Fruit fly (Drosophila melanogaster) whole organism, wandering third instar larva: ENCODE data around the gene MRG15.

Source experiments
- h ChIP-seq: fragments of 200-800 bp; sonication (Bioruptor generic); optimal IDR thresholded peaks from 3 replicates; lab custom pipeline; 2016; ENCODE audit warnings: missing biosample characterization, mild to moderate bottlenecking, missing genetic modification characterization
- lola ChIP-seq: fragments of >200 bp; optimal IDR thresholded peaks from 2 replicates; lab custom pipeline; 2017; ENCODE audit warnings: missing biosample characterization, missing genetic modification characterization
- pan ChIP-seq: fragments of >200 bp; optimal IDR thresholded peaks from 2 replicates; lab custom pipeline; 2017
- psq ChIP-seq: fragments of 200-800 bp; sonication (Bioruptor generic); optimal IDR thresholded peaks from 3 replicates; lab custom pipeline; 2017; ENCODE audit warnings: missing biosample characterization, mild to moderate bottlenecking, missing genetic modification characterization, moderate library complexity
- usp ChIP-seq: fragments of >200 bp; optimal IDR thresholded peaks from 2 replicates; lab custom pipeline; 2017; ENCODE audit warnings: missing biosample characterization, missing genetic modification characterization

DNA sequence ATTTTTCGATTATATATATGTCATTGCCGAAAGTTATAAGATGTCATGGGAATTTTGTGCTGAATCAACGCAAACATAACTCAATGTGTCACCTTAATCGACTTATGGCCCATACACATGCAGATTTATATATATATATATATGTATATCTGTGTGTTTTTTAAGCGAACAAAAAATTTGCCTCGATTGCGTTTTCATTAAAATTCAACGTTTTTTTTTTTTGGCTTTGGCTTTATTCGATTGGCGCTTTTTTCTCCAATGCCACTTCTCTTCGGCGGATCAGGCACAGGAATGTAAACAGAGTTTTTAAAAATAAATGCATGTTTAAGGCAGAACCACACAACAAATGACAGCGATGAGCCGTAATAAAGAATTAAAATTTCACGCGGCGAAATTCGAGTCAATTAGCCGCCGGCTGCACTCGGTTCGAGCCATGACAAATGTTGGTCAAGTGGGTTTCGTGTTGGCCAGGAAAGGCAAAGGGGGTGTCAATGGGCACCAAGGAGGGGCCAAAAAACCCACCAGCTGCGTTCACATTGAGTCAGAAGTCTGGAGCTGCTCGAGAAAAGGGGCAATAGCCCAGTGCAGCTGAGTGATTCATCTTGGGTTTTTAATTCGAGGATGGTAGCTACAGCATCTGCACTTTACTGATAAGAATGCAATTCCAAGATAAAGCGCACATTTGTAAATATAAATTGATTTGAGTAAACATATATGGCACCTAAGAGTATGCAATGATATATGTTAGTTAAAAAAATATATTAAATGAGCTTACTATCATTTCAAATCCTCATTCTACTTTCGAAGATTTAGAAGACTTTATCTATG, 5.3 kb upstream of the MRG15 start:
- no peak for TF ChIP-seq pan (lab: Kevin White, UChicago)
- TF ChIP-seq usp (GFP tag; lab: Kevin White, UChicago) = no peak
- TF ChIP-seq h = no peak
- no peak for TF ChIP-seq psq (GFP tag; lab: Kevin White, UChicago)
- TF ChIP-seq lola (GFP tag; lab: Kevin White, UChicago) = no peak
